Fruit fly (Drosophila melanogaster) whole organism, embryonic: ENCODE measurements around the gene CAH1.

Source experiments
- Atf-2 ChIP-seq: fragments of 200-800 bp; sonication (Bioruptor generic); optimal IDR thresholded peaks from 2 replicates; lab custom pipeline; 2016; ENCODE audit warnings: missing biosample characterization, missing genetic modification characterization
- B-H2 ChIP-seq: fragments of 200-800 bp; sonication (Bioruptor generic); optimal IDR thresholded peaks from 2 replicates; lab custom pipeline; 2018; ENCODE audit warnings: missing biosample characterization, mild to moderate bottlenecking, missing genetic modification characterization
- Bdp1 ChIP-seq: fragments of 200-800 bp; sonication (Bioruptor generic); optimal IDR thresholded peaks from 3 replicates; lab custom pipeline; 2016; ENCODE audit warnings: missing biosample characterization, missing genetic modification characterization
- BtbVII ChIP-seq: fragments of 200-800 bp; sonication (Bioruptor generic); optimal IDR thresholded peaks from 3 replicates; lab custom pipeline; 2017; ENCODE audit warnings: missing biosample characterization, mild to moderate bottlenecking, missing genetic modification characterization
- CG12155 ChIP-seq: fragments of 200-800 bp; sonication (Bioruptor generic); optimal IDR thresholded peaks from 3 replicates; lab custom pipeline; 2016; ENCODE audit warnings: missing biosample characterization, missing genetic modification characterization
- CG13296 ChIP-seq: fragments of 200-800 bp; sonication (Bioruptor generic); optimal IDR thresholded peaks from 3 replicates; lab custom pipeline; 2018; ENCODE audit warnings: missing biosample characterization, mild to moderate bottlenecking, missing genetic modification characterization
- CG15073 ChIP-seq: fragments of 200-800 bp; sonication (Bioruptor generic); optimal IDR thresholded peaks from 2 replicates; lab custom pipeline; 2016; ENCODE audit warnings: missing biosample characterization, missing genetic modification characterization
- CG17359 ChIP-seq: fragments of 200-800 bp; sonication (Bioruptor generic); optimal IDR thresholded peaks from 3 replicates; lab custom pipeline; 2018; ENCODE audit warnings: missing biosample characterization, mild to moderate bottlenecking, missing genetic modification characterization, moderate library complexity
- CG17385 ChIP-seq: fragments of 200-800 bp; sonication (Bioruptor generic); optimal IDR thresholded peaks from 3 replicates; lab custom pipeline; 2018; ENCODE audit warnings: missing biosample characterization, mild to moderate bottlenecking, missing genetic modification characterization
- CG17612 ChIP-seq: fragments of 200-800 bp; sonication (Bioruptor generic); IDR thresholded peaks from 2 replicates; pipeline ENCODE4 v1.3.6; 2022; ENCODE audit warnings: missing biosample characterization, missing genetic modification characterization
- CG18262 ChIP-seq: fragments of 200-800 bp; optimal IDR thresholded peaks from 3 replicates; lab custom pipeline; 2019; ENCODE audit warnings: missing biosample characterization, mild to moderate bottlenecking, missing genetic modification characterization, moderate library complexity
- CG2116 ChIP-seq: fragments of 200-800 bp; sonication (Bioruptor generic); optimal IDR thresholded peaks from 3 replicates; lab custom pipeline; 2018; ENCODE audit warnings: missing biosample characterization, mild to moderate bottlenecking, missing genetic modification characterization
- CG2889 ChIP-seq: fragments of 200-800 bp; sonication (Bioruptor generic); IDR thresholded peaks from 3 replicates; pipeline ENCODE4 v1.3.6; 2022; ENCODE audit warnings: missing biosample characterization, missing genetic modification characterization
- CG32767 ChIP-seq: fragments of 200-800 bp; sonication (Bioruptor generic); IDR thresholded peaks from 2 replicates; pipeline ENCODE4 v1.3.6; 2022; ENCODE audit warnings: missing biosample characterization, missing genetic modification characterization
- CG43689 ChIP-seq: fragments of 200-800 bp; sonication (Bioruptor generic); IDR thresholded peaks from 2 replicates; pipeline ENCODE4 v1.3.6; 2022; ENCODE audit warnings: missing biosample characterization, missing genetic modification characterization
- CG6791 ChIP-seq: fragments of 200-800 bp; sonication (Bioruptor generic); IDR thresholded peaks from 3 replicates; pipeline ENCODE4 v1.3.6; 2022; ENCODE audit warnings: missing biosample characterization, missing genetic modification characterization; ENCODE audit not compliant: partially characterized antibody
- CG6813 ChIP-seq: fragments of 200-800 bp; sonication (Bioruptor generic); optimal IDR thresholded peaks from 2 replicates; lab custom pipeline; 2017; ENCODE audit warnings: missing biosample characterization, missing genetic modification characterization, mild to moderate bottlenecking, moderate library complexity, missing genetic modification reagents
- CG7786 ChIP-seq: fragments of 200-800 bp; sonication (Bioruptor generic); optimal IDR thresholded peaks from 2 replicates; lab custom pipeline; 2016; ENCODE audit warnings: missing biosample characterization, missing genetic modification characterization
- CG7963 ChIP-seq: fragments of 200-800 bp; sonication (Bioruptor generic); IDR thresholded peaks from 3 replicates; pipeline ENCODE4 v1.3.6; 2022; ENCODE audit warnings: missing biosample characterization, missing genetic modification characterization; ENCODE audit not compliant: partially characterized antibody
- CG8290 ChIP-seq, 3 experiments: fragments of 200-800 bp; sonication (Bioruptor generic); optimal IDR thresholded peaks; 2 replicates each; lab custom pipeline; 2016 to 2019; ENCODE audit warnings: missing biosample characterization in 3 of 3, missing genetic modification characterization in 3 of 3, mild to moderate bottlenecking in 2 of 3, moderate library complexity in 1 of 3
- CG8944 ChIP-seq: fragments of 200-800 bp; sonication (Bioruptor generic); optimal IDR thresholded peaks from 3 replicates; lab custom pipeline; 2016; ENCODE audit warnings: missing biosample characterization, missing genetic modification characterization
- CG9727 ChIP-seq: fragments of 200-800 bp; sonication (Bioruptor generic); optimal IDR thresholded peaks from 3 replicates; lab custom pipeline; 2017; ENCODE audit warnings: missing biosample characterization, mild to moderate bottlenecking, missing genetic modification characterization
- Dbx ChIP-seq: fragments of 200-800 bp; sonication (Bioruptor generic); IDR thresholded peaks from 3 replicates; pipeline ENCODE4 v1.3.6; 2022; ENCODE audit warnings: missing biosample characterization, missing genetic modification characterization
- HLH54F ChIP-seq: fragments of 200-800 bp; sonication (Bioruptor generic); optimal IDR thresholded peaks from 3 replicates; lab custom pipeline; 2016; ENCODE audit warnings: missing biosample characterization, missing genetic modification characterization
- Hmx ChIP-seq: fragments of 200-800 bp; sonication (Bioruptor generic); optimal IDR thresholded peaks from 2 replicates; lab custom pipeline; 2016; ENCODE audit warnings: missing biosample characterization, missing genetic modification characterization
- Kr ChIP-seq: fragments of 200-800 bp; sonication (Bioruptor generic); optimal IDR thresholded peaks from 2 replicates; lab custom pipeline; 2017; ENCODE audit warnings: missing biosample characterization, mild to moderate bottlenecking, missing genetic modification characterization
- MESR4 ChIP-seq: fragments of 200-800 bp; sonication (Bioruptor generic); optimal IDR thresholded peaks from 2 replicates; lab custom pipeline; 2018; ENCODE audit warnings: missing biosample characterization, mild to moderate bottlenecking, missing genetic modification characterization, moderate library complexity
- NFAT ChIP-seq: fragments of 200-800 bp; sonication (Bioruptor generic); IDR thresholded peaks from 2 replicates; pipeline ENCODE4 v1.3.6; 2022; ENCODE audit warnings: missing biosample characterization, missing genetic modification characterization
- Nf-YB ChIP-seq: fragments of 200-800 bp; sonication (Bioruptor generic); optimal IDR thresholded peaks from 3 replicates; lab custom pipeline; 2019; ENCODE audit warnings: missing biosample characterization, mild to moderate bottlenecking, missing genetic modification characterization, moderate library complexity
- Ravus ChIP-seq: fragments of 200-800 bp; sonication (Bioruptor generic); IDR thresholded peaks from 2 replicates; pipeline ENCODE4 v1.3.6; 2022; ENCODE audit warnings: missing biosample characterization, missing genetic modification characterization
- Ssrp ChIP-seq: fragments of 200-800 bp; sonication (Bioruptor generic); optimal IDR thresholded peaks from 2 replicates; lab custom pipeline; 2018; ENCODE audit warnings: missing biosample characterization, mild to moderate bottlenecking, missing genetic modification characterization, moderate library complexity
- al ChIP-seq: fragments of 200-800 bp; sonication (Bioruptor generic); IDR thresholded peaks from 2 replicates; pipeline ENCODE4 v1.3.6; 2022; ENCODE audit warnings: missing biosample characterization, missing genetic modification characterization
- ap ChIP-seq: fragments of 200-800 bp; sonication (Bioruptor generic); IDR thresholded peaks from 2 replicates; pipeline ENCODE4 v1.3.6; 2022; ENCODE audit warnings: missing biosample characterization, missing genetic modification characterization
- ato ChIP-seq: fragments of 200-800 bp; sonication (Bioruptor generic); IDR thresholded peaks from 2 replicates; pipeline ENCODE4 v1.3.6; 2022; ENCODE audit warnings: missing biosample characterization, missing genetic modification characterization; ENCODE audit not compliant: partially characterized antibody
- dati ChIP-seq: fragments of 200-800 bp; sonication (Bioruptor generic); IDR thresholded peaks from 2 replicates; pipeline ENCODE4 v1.3.6; 2022; ENCODE audit warnings: missing biosample characterization, missing genetic modification characterization
- grau ChIP-seq: fragments of 200-800 bp; optimal IDR thresholded peaks from 3 replicates; lab custom pipeline; 2019; ENCODE audit warnings: missing biosample characterization, mild to moderate bottlenecking, missing genetic modification characterization, moderate library complexity
- h ChIP-seq: fragments of >200 bp; optimal IDR thresholded peaks from 2 replicates; lab custom pipeline; 2017
- hkb ChIP-seq, 2 experiments: fragments of 200-800 bp in 1 of 2; fragments of >200 bp in 1 of 2; sonication (Bioruptor generic) in 1 of 2; IDR thresholded peaks in 1 of 2; optimal IDR thresholded peaks in 1 of 2; 2 replicates each; pipeline versions ENCODE4 v1.3.6 to Lab custom; 2017 to 2022; ENCODE audit warnings: missing biosample characterization in 1 of 2, missing genetic modification characterization in 1 of 2
- jigr1 ChIP-seq: fragments of 200-800 bp; sonication (Bioruptor generic); IDR thresholded peaks from 3 replicates; pipeline ENCODE4 v1.3.6; 2022; ENCODE audit warnings: missing biosample characterization, missing genetic modification characterization
- odd ChIP-seq: fragments of 200-800 bp; sonication (Bioruptor generic); optimal IDR thresholded peaks from 2 replicates; lab custom pipeline; 2017; ENCODE audit warnings: missing biosample characterization, mild to moderate bottlenecking, missing genetic modification characterization
- onecut ChIP-seq: fragments of 200-800 bp; sonication (Bioruptor generic); IDR thresholded peaks from 2 replicates; pipeline ENCODE4 v1.3.6; 2022; ENCODE audit warnings: missing biosample characterization, missing genetic modification characterization
- org-1 ChIP-seq: fragments of 200-800 bp; sonication (Bioruptor generic); optimal IDR thresholded peaks from 2 replicates; lab custom pipeline; 2017; ENCODE audit warnings: missing biosample characterization, missing genetic modification characterization
- phol ChIP-seq: fragments of 200-800 bp; sonication (Bioruptor generic); optimal IDR thresholded peaks from 3 replicates; lab custom pipeline; 2018; ENCODE audit warnings: missing biosample characterization, mild to moderate bottlenecking, missing genetic modification characterization, moderate library complexity
- pzg ChIP-seq: fragments of 200-800 bp; sonication (Bioruptor generic); optimal IDR thresholded peaks from 3 replicates; lab custom pipeline; 2018; ENCODE audit warnings: missing biosample characterization, mild to moderate bottlenecking, missing genetic modification characterization, moderate library complexity
- rib ChIP-seq: fragments of 200-800 bp; sonication (Bioruptor generic); IDR thresholded peaks from 2 replicates; pipeline ENCODE4 v1.3.6; 2022; ENCODE audit warnings: missing biosample characterization, missing genetic modification characterization
- scrt ChIP-seq: fragments of 200-800 bp; sonication (Bioruptor generic); optimal IDR thresholded peaks from 2 replicates; lab custom pipeline; 2018; ENCODE audit warnings: missing biosample characterization, mild to moderate bottlenecking, missing genetic modification characterization, moderate library complexity
- seq ChIP-seq: fragments of 200-800 bp; sonication (Bioruptor generic); IDR thresholded peaks from 2 replicates; pipeline ENCODE4 v1.3.6; 2022; ENCODE audit warnings: missing biosample characterization, missing genetic modification characterization
- tgo ChIP-seq: fragments of 200-800 bp; sonication (Bioruptor generic); IDR thresholded peaks from 3 replicates; pipeline ENCODE4 v1.3.6; 2022; ENCODE audit warnings: missing biosample characterization, missing genetic modification characterization
- vnd ChIP-seq: fragments of 200-800 bp; sonication (Bioruptor generic); IDR thresholded peaks from 3 replicates; pipeline ENCODE4 v1.3.6; 2022; ENCODE audit warnings: missing biosample characterization, missing genetic modification characterization; ENCODE audit not compliant: partially characterized antibody
- zf30C ChIP-seq: fragments of 200-800 bp; sonication (Bioruptor generic); optimal IDR thresholded peaks from 3 replicates; lab custom pipeline; 2018; ENCODE audit warnings: missing biosample characterization, mild to moderate bottlenecking, missing genetic modification characterization

Gene CAH1

DNA sequence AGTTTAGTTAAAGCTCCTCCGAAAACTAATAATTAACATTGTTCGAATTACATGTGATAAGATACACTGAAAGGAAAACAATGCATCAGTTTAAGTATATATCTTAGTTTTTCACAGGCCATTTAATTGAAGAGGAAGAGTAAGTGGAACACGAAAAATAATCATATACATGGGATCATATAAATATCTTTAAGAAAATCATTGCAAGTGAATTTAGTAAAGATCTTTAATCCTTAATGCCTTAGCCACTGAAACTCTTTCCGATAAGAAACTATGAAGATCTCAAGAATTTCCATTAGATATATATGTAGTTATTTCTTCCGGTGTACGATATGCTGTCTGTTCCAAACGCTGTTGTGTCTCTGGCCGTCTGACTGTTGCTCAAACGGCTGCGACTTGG lies 24.8 kb upstream of the CAH1 start (continued):
- no peak for TF ChIP-seq hkb (optimal IDR thresholded peaks at IDR 0.05; lab: Kevin White, UChicago)
- peak; percentile 69 for TF ChIP-seq hkb (GFP tag; IDR thresholded peaks at IDR 0.05; lab: Robert Waterston, UW)
- peak; percentile 35 for TF ChIP-seq HLH54F (GFP tag; lab: Kevin White, UChicago)
- TF ChIP-seq Ravus (GFP tag; lab: Robert Waterston, UW): peak; percentile 31
- no peak for TF ChIP-seq pzg
- no peak for TF ChIP-seq CG15073 (GFP tag; lab: Kevin White, UChicago)
- peak; percentile 66 for TF ChIP-seq org-1 (GFP tag; lab: Kevin White, UChicago)
- TF ChIP-seq CG9727 (GFP tag; lab: Kevin White, UChicago): peak; percentile 61
- TF ChIP-seq tgo (GFP tag; lab: Robert Waterston, UW): 0 out of 3 replicates have a peak, but pooled peaks have one; percentile 24
- peak; percentile 6 for TF ChIP-seq CG7786 (GFP tag; lab: Kevin White, UChicago)
- peak; percentile 32 for TF ChIP-seq CG8944 (GFP tag; lab: Kevin White, UChicago)
- peak; percentile 38 for TF ChIP-seq Atf-2 (GFP tag; lab: Kevin White, UChicago)
- TF ChIP-seq ap (GFP tag; lab: Robert Waterston, UW): no peak
- TF ChIP-seq onecut (GFP tag; lab: Robert Waterston, UW): peak; percentile 24; the same call in 1 of the 2 replicates
- TF ChIP-seq BtbVII (GFP tag; lab: Kevin White, UChicago): no peak
- TF ChIP-seq vnd (GFP tag; lab: Robert Waterston, UW): no peak
- no peak for TF ChIP-seq MESR4
- peak; percentile 75 for TF ChIP-seq CG17385
- TF ChIP-seq CG17359 (tag; lab: Kevin White, UChicago): peak; percentile 61
- no peak for TF ChIP-seq CG7963 (GFP tag; lab: Robert Waterston, UW)
- TF ChIP-seq NFAT: no peak
- 0 out of 2 replicates have a peak, but pooled peaks have one; percentile 46 for TF ChIP-seq seq (GFP tag; lab: Robert Waterston, UW)
- peak; percentile 43 for TF ChIP-seq phol (tag; lab: Kevin White, UChicago)
- peak; percentile 8 for TF ChIP-seq zf30C (GFP tag; lab: Kevin White, UChicago)
- no peak for TF ChIP-seq B-H2 (GFP tag; lab: Kevin White, UChicago)
- TF ChIP-seq dati (GFP tag; lab: Robert Waterston, UW): no peak
- no peak for TF ChIP-seq Bdp1 (GFP tag; lab: Kevin White, UChicago)
- peak; percentile 52 for TF ChIP-seq CG18262 (tag; lab: Kevin White, UChicago)
- peak; percentile 13 for TF ChIP-seq scrt (GFP tag; lab: Kevin White, UChicago)
- TF ChIP-seq CG32767: no peak
- no peak for TF ChIP-seq jigr1
- no peak for TF ChIP-seq Kr (GFP tag; lab: Kevin White, UChicago)
- TF ChIP-seq grau: peak; percentile 80
- TF ChIP-seq CG43689: 0 out of 2 replicates have a peak, but pooled peaks have one; percentile 14
- peak; percentile 29 for TF ChIP-seq CG2116 (GFP tag; lab: Kevin White, UChicago)
- TF ChIP-seq odd (GFP tag; lab: Kevin White, UChicago): peak; percentile 47
- no peak for TF ChIP-seq ato (GFP tag; lab: Robert Waterston, UW)
- TF ChIP-seq CG13296 (GFP tag; lab: Kevin White, UChicago): peak; percentile 18
- TF ChIP-seq Dbx (GFP tag; lab: Robert Waterston, UW): no peak; the same call in 2 of the 3 replicates
- peak; percentile 30 for TF ChIP-seq al (GFP tag; lab: Robert Waterston, UW)
- TF ChIP-seq rib: no peak
- TF ChIP-seq CG17612: no peak
- no peak for TF ChIP-seq CG6813
- TF ChIP-seq CG2889: no peak
- peak; percentile 11 for TF ChIP-seq Hmx (GFP tag; lab: Kevin White, UChicago)
- no peak for TF ChIP-seq CG6791 (GFP tag; lab: Robert Waterston, UW)
- TF ChIP-seq CG12155: peak; percentile 6
- peak; percentile 61 for TF ChIP-seq Nf-YB
- no peak for TF ChIP-seq CG8290 (GFP tag; optimal IDR thresholded peaks at IDR 0.05; lab: Kevin White, UChicago)
- no peak for TF ChIP-seq CG8290 (tag; optimal IDR thresholded peaks at IDR 0.05; lab: Kevin White, UChicago)
- TF ChIP-seq Ssrp (tag; lab: Kevin White, UChicago): peak; percentile 66
- TF ChIP-seq h (lab: Kevin White, UChicago): no peak
- TF ChIP-seq, all 482 proteins: peak for 217
